Fruit fly (Drosophila melanogaster) ovary, adult (tissue): ENCODE data around the gene CG8206.

Source experiments
- CG17801 ChIP-seq: fragments of 200-800 bp; optimal IDR thresholded peaks from 2 replicates; lab custom pipeline; 2019; ENCODE audit warnings: missing biosample characterization, mild to moderate bottlenecking, missing genetic modification characterization, moderate library complexity; ENCODE audit not compliant: partially characterized antibody

The CG8206 gene

DNA sequence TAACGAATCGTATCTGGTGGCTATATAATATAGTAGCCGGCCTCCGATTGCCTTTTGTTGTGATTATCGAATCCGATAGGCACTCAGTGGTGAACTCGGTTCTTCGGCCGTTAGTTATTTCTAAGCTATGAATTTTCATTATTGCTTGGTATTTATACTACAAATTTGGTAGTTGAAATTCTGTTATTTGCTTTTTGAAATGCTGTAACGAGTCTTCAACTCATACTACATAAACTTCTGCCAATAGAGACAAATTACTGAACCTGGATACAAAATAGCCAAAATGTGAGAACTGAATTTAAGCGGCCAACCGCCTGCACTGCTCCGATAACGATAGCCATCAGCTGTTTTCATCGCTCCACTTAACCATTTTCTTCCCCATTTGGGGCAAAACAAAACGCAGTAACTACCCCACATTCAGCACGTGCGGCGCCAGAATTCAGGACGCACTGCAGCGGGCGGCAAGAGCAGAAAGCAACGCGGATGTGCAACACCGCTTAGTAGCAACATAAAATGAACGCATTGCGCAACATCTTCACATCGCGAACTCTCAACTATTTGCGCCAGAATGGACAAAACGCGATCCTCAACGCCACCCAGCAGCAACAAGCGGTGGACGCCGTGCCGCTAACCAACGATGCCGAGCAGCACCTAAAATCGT lies at the start of gene CG8206, which contains the start of gene CG11679:
Gene CG8206, plus strand, starts transcription at position 341 of the 661 bp plus-strand sequence.
Gene CG11679, minus strand, starts transcription at position 65 of the 661 bp plus-strand sequence.
- TF ChIP-seq CG17801: peak; percentile 79

DNA sequence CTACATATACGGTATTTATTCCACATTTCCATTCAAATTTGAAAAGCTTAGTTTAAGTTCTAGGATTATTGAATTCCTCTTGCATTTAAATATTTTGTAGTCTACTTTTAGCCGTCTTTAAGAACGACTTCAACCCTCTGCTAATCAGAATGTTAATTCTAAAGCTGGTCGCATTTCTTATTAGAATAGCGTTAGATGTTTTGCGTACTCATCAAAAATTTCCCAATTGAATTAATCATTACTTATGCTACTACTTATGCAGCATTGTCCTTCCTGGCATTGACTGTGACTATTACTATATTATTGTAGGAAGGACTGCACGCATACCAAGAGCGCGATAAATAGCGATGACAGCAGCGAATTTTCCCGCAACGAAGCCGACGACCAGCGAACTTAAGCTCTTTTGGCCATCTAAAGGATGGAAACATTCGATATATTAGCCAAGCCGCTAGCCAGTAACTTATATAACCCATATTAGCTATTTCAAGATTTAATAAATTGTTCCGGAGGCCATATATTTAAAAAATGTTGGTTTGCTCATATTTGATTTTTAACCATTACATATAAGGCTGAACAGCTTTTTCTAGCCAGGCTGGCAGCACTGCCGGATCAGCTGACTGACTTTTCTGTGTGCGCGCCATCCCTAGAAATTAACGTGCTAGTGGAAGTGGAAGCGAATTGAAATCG lies 42.0 kb upstream of the CG8206 start, which contains the start of gene CG8128:
Gene CG8128, plus strand, starts transcription at position 641 of the 687 bp plus-strand sequence.
- TF ChIP-seq CG17801: peak; percentile 8

DNA sequence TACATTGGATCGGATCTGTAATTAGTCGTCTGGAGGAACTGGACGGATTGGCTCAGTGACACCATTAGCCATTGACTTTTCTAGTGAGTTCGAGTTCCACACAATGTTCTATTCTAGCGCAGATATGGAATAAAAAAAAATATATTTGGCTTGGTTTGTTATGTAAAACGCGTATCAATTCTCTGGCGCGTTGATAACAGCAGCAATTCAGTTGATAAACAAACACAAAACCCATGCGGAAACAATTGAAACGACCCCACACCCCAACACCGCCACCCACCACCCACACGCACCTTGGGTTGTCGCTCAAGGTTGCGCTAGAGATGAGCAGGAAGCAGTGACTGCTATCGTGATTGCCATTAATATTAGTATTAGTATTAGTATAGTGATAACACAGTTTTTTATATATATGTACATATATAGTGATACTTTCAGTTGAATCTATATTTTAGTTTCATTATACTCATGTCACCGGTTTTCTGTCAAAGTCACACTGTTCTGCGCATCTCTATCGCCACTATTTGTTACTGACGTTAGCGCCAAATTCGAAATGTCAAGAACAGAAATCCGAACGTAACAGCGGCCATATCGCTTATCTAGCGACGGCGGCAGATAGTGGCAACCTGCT lies 41.3 kb upstream of the CG8206 start:
- peak; percentile 86 for TF ChIP-seq CG17801

DNA sequence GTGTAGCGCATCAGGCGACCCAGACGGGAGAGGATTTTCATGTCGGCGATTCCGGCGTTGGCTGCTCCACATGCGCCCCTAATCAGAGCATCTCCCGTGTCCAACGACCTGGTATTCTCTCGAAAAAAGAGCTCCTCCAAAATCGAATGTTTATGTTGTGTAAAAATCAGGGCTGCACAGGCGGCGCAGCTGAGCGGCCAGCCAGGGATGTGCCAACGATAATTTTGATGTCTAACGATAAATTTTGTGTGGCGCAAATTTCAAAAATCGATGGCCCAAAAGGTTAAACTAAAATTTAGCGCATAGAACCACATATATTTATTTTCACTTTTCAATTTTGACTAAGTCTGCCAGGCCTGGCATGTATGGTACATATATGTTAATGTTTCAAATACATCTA lies 38.0 kb upstream of the CG8206 start, which contains the start of gene CG9240:
Gene CG9240, minus strand, starts transcription at position 213 of the 400 bp plus-strand sequence.
- peak; percentile 47 for TF ChIP-seq CG17801

DNA sequence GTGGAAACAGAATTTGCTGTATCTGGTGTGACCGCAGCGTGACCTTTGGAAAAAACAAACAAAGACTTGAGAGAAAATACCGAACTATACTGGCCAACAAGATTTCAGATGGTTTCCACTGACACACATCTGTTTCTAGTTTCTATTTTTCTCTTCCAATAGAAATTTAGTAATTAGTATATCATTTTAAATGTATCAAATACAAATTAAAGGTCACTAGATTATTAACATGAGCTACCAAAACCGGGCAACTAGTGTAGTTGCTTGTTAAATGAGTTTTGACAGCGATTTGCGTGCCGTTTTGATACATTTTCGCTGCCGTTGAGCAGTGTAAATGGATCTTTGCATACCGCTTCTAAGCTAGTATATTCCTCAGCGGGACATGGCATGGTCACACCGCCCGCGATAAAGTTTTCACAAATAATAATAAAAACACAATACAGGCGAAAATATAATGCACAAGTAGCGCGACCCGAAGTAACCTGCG lies 35.3 kb upstream of the CG8206 start, which contains the start of the genes Pis and Hap40:
Gene Pis, minus strand, starts transcription at position 51 of the 487 bp plus-strand sequence.
Gene Hap40, plus strand, starts transcription at position 406 of the 487 bp plus-strand sequence.
- no peak for TF ChIP-seq CG17801

DNA sequence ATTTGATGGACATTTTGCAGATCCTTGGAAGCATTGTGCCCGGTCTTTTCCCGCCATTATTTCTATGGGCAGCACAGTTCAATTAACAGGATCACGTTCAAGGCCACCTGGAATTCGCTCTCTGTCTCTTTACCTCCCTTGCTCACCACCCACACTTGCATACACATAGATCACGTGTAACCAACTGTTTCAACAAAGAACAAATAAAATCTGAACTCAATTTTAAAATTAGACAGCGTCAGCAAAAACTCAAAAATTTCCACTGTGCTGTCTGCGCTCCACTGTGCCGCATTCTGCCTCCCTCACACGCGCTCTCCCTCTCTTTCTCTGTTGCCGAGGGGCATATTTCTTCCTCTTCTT lies 29.4 kb upstream of the CG8206 start:
- TF ChIP-seq CG17801: no peak

DNA sequence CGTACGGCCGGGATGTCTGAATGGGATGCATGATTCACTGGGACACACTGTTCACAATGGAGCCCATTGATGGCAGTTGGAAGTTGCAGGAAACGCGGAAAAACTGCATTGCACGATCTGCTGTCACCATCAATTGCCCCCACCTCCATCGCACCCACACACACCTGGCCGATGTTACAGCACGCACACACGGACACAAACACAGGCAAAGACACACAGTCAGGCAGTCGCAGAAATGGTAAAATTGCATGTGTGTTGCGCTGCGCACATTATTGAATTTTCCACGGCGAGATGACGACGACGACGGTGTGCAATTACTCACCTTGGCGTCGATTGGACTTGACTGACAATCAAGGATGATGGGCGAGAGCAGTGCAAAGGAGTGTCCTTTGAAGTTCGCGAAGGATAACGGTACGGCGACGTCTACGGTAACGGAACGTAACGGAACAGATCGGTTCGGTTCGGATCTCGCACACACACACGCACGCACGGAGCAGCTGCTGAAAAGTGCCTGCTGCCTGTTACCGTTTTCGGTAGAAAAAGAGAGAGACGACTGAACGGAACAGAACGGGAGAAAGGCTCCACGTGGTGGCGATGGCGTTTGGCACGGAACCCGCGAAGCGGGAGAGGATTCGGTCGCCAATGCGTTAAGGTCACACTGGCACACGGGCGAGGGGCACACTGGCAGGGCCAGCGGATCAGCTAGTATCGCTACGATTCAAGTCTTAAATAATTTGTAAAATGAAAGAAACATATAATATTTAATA lies 28.9 kb upstream of the CG8206 start, which contains the start of the genes CG9281 and CG15601:
Gene CG9281, minus strand, starts transcription at position 556 of the 767 bp plus-strand sequence.
Gene CG15601, plus strand, starts transcription at position 664 of the 767 bp plus-strand sequence.
- TF ChIP-seq CG17801: peak; percentile 63

DNA sequence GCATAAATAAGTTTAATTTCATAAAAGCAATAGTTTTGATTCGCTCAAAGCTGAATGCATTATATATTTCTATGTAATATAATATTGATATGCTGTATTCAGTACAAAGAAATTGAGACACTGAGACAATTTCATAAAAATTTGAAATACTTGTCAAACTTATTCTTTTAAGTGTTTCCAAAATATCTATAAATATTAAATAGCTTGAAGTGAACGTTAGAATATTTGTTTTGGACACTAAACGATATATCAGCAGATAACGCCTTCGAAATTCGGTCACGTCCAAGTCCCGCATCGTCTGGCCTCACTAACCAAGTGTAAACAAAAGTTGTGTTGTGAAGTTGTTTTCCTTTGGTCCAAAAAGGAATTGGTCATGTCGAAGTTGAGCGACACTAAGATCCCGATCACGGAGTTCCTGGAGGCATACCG lies 28.3 kb upstream of the CG8206 start:
- TF ChIP-seq CG17801: no peak

DNA sequence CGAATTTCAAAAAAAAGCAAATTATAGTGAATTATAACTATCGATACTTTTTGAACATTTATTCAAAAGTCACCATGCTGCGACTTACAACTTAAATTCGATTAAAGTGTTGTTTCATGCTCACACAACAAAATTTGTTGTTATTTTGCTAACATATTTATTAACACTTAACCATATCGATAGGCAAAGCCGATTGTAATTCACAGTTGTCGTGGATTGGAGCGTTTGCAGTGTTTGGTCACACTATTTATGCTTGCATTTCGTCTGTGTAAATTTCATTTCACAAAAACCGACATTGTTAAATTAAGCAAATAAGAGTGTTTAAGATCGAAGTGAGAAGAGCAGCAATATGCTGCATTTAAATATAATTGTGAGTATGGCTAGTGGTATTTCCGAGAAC lies 26.6 kb upstream of the CG8206 start, which contains the start of gene HUWE1:
Gene HUWE1, plus strand, starts transcription at position 220 of the 400 bp plus-strand sequence.
- TF ChIP-seq CG17801: peak; percentile 59

DNA sequence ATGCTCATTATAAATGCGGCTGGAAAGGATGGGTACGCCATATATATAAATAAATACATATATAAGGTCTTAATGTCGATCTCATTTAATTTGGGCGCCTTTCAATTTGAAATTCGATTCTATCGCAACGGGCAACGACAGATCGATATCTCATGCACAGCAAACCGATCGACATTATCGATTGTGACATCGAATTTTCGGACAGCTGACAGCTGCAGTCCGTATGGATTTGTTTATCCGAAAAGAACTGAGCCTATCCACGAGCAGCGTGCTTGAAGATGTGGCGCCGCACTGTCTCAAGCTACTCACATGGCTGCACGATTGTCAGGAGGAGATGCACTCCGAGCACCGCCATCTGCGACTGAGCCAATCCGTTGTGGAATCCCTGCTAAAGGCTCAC lies 7.1 kb upstream of the CG8206 start, which contains the start of gene CG8191:
Gene CG8191, plus strand, starts transcription at position 211 of the 400 bp plus-strand sequence.
- TF ChIP-seq CG17801: no peak

DNA sequence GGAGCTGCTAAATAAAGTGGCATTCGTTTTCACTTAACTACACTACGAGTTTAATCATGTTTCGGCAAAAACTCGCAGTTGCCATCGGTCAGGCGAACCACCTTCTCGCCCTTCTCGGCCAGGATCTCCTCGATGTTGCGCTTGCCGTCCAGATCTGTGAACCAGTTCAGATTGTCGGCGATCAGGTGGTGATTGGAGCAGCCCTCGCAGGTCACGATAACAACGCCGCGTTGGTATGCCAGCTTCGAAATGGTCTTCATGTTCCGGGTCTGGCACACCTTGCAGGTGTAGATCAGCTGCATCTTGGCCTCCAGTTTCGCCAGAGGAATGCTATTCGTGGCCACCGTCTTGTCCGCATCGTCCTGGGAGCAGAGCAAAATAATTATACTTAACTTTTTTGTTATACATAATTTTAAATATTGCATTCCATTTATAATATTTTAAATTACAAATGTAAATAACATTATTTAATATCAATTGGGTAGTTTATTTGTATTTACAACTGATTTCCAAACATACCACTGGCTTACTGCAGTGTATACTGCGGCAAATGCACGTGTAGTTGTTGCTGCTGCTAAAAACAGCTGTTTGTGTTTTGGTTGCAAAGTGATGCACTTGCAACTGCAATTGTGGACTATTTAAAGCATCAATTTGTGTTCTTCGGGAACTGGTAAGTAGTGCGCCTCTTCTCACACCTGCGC lies 5.7 kb upstream of the CG8206 start:
- TF ChIP-seq CG17801: no peak

DNA sequence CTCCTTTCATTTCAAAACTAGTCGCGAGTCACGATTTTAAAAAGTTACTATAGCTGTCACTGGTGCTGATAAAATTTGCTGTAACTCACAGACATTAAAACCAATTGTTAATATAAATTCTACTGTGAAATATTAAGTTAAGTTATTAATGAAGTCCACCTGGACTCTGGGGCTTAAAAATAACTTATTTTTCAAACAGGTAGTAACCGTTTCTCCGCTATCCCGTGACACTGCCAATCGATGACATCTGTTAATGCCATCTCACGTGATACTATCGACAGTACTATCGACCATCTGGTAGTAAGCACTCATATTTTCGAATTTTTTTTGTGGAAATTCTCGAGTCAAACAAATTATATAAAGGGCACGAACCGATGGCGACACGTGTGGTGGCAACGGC lies 5.0 kb upstream of the CG8206 start, which contains the start of the genes CG12379 and MagR:
Gene CG12379, minus strand, starts transcription at position 2 of the 400 bp plus-strand sequence.
Gene MagR, plus strand, starts transcription at position 276 of the 400 bp plus-strand sequence.
- TF ChIP-seq CG17801: peak; percentile 66

DNA sequence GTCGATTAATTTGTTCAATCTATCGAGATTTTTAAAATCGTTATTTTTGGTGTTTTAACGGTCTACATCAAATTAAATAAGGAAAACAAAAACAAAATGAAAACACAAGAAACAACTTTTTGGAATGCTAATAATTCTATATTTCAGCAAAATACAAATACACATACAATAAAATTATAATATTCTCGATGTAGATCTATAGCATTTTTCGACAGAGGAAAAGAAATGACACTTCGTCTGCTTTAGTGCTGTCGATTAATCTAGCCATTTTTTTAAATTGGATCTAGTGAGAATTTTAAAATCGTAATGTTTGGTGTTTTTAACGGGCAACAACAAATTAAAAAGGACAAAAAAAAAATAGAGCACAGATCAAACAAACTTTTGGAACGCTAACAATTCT lies 1.9 kb upstream of the CG8206 start, which contains the start of gene Arp6:
Gene Arp6, minus strand, starts transcription at position 11 of the 400 bp plus-strand sequence.
- peak; percentile 17 for TF ChIP-seq CG17801

DNA sequence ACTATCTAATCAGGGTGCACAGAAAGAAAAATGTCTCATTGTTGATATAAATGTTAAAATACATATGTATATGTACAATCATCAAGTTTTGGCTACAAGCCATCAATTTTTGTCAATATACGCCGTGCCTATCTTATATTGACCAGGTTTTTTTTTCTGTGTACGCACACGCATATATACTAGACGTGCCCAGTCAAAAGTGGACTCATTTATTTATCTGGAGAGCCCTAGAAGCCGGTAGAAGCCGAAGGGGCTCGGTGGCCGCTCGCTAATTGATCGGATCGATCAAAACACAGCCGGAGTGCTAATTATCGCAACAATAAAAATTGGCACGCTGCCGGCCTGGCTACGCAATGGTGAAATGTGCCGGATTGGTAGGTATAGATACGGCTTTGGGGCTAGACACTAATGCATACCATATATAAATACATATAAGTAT lies 1.3 kb downstream of the CG8206 start:
- TF ChIP-seq CG17801: peak; percentile 8

DNA sequence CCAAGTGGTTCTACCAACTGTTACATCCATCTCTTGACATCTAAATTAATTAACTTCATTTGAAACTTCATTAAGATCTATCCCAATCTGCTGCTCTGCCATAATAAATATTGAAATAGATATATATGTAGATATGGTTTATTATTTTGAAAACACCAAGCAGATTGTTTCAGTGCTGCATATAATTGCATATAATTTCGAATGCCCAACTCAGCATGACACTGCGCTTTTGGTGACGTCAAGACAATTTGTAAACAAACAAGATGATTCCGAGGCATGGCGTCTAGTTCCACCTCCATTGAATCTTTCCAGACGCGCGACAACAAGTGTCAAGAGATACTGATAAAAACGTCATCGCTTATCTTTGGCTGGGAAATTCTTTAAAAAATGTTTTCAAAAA lies 1.9 kb downstream of the CG8206 start:
- no peak for TF ChIP-seq CG17801
